Worm (Caenorhabditis elegans): Measurements from ENCODE around the gene C14C10.1.

C14C10.1 gene

ce11 chrV:12550755-12551154 lies 37.4 kb upstream of the C14C10.1 start:
- TF ChIP-seq rnt-1 (tag; optimal IDR thresholded peaks at IDR 0.05) (no peak), pax-3 (tag; optimal IDR thresholded peaks at IDR 0.05) (peak; percentile 43), pag-3 (tag; optimal IDR thresholded peaks at IDR 0.05; ENCODE audit: borderline replicate concordance, insufficient read depth) (no peak), ztf-11 (tag; optimal IDR thresholded peaks at IDR 0.05) (no peak), fkh-4 (tag; optimal IDR thresholded peaks at IDR 0.05; ENCODE audit: borderline replicate concordance) (no peak), nhr-85 (tag) (peak; percentile 16), unc-86 (tag; optimal IDR thresholded peaks at IDR 0.05) (no peak), pqm-1 (tag; optimal IDR thresholded peaks at IDR 0.05) (no peak), ceh-88 (GFP tag; IDR thresholded peaks at IDR 0.05) (no peak), C04F5.9 (tag; optimal IDR thresholded peaks at IDR 0.05) (no peak), snu-23 (GFP tag; optimal IDR thresholded peaks at IDR 0.05) (peak; percentile 14), sox-4 (tag; optimal IDR thresholded peaks at IDR 0.05) (no peak), ama-1 (optimal IDR thresholded peaks at IDR 0.05) (no peak), lin-39 (tag; optimal IDR thresholded peaks at IDR 0.05) (no peak), nhr-47 (tag; optimal IDR thresholded peaks at IDR 0.05) (peak; percentile 26), dsc-1 (tag; optimal IDR thresholded peaks at IDR 0.05) (peak; percentile 86), ceh-8 (GFP tag; optimal IDR thresholded peaks at IDR 0.05) (no peak), nhr-77 (tag; optimal IDR thresholded peaks at IDR 0.05) (no peak), elt-3 (tag; optimal IDR thresholded peaks at IDR 0.05) (peak in 1 of 6 experiments; percentile 12), fos-1 (tag; optimal IDR thresholded peaks at IDR 0.05) (no peak), ces-1 (GFP tag; optimal IDR thresholded peaks at IDR 0.05) (no peak), unc-62 (GFP tag; optimal IDR thresholded peaks at IDR 0.05) (no peak), elt-2 (tag; optimal IDR thresholded peaks at IDR 0.05) (no peak), fkh-10 (GFP tag; optimal IDR thresholded peaks at IDR 0.05) (no peak), blmp-1 (tag; optimal IDR thresholded peaks at IDR 0.05) (peak; percentile 70)

ce11 chrV:12551638-12552478 lies 36.3 kb upstream of the C14C10.1 start:
- TF ChIP-seq egl-27 (tag; optimal IDR thresholded peaks at IDR 0.05), result no peak
- peak; percentile 31 for TF ChIP-seq nhr-47 (tag; optimal IDR thresholded peaks at IDR 0.05)
- peak; percentile 81 for TF ChIP-seq aly-2 (tag; optimal IDR thresholded peaks at IDR 0.05)
- TF ChIP-seq efl-1 (optimal IDR thresholded peaks at IDR 0.05), result no peak
- TF ChIP-seq efl-1 (GFP tag; optimal IDR thresholded peaks at IDR 0.05 in 1 of 2), result peak in 1 of 2 experiments; percentile 91
- peak; percentile 38 for TF ChIP-seq ztf-4 (tag; optimal IDR thresholded peaks at IDR 0.05)
- TF ChIP-seq nhr-71 (tag; optimal IDR thresholded peaks at IDR 0.05), result peak; percentile 67
- peak; percentile 41 for TF ChIP-seq C16A3.4 (tag; optimal IDR thresholded peaks at IDR 0.05)
- peak; percentile 21 for TF ChIP-seq dsc-1 (tag; optimal IDR thresholded peaks at IDR 0.05)
- TF ChIP-seq fkh-10 (GFP tag; optimal IDR thresholded peaks at IDR 0.05), result no peak
- TF ChIP-seq tbx-2 (tag; optimal IDR thresholded peaks at IDR 0.05), result peak; percentile 28
- TF ChIP-seq lin-14 (GFP tag; optimal IDR thresholded peaks at IDR 0.05), result peak; percentile 37
- peak; percentile 20 for TF ChIP-seq snu-23 (GFP tag; optimal IDR thresholded peaks at IDR 0.05)
- TF ChIP-seq nhr-85 (tag), result peak; percentile 94
- peak; percentile 49 for TF ChIP-seq nhr-90 (tag; optimal IDR thresholded peaks at IDR 0.05; ENCODE audit: poor library complexity)
- peak; percentile 40 for TF ChIP-seq blmp-1 (tag; optimal IDR thresholded peaks at IDR 0.05)
- no peak for TF ChIP-seq unc-30 (tag; optimal IDR thresholded peaks at IDR 0.05)
- peak; percentile 35 for TF ChIP-seq nhr-19 (GFP tag; conservative IDR thresholded peaks at IDR 0.05)
- no peak for TF ChIP-seq vab-15 (tag; optimal IDR thresholded peaks at IDR 0.05)
- TF ChIP-seq elt-3 (tag; optimal IDR thresholded peaks at IDR 0.05), result peak in 5 of 6 experiments; percentile 34 to 72 (median 55)
- TF ChIP-seq lsy-2 (tag; optimal IDR thresholded peaks at IDR 0.05), result peak in 1 of 2 experiments; percentile 58
- peak in 1 of 3 experiments; percentile 5 for TF ChIP-seq dpl-1 (GFP tag; optimal IDR thresholded peaks at IDR 0.05)
- TF ChIP-seq ama-1 (optimal IDR thresholded peaks at IDR 0.05), result peak; percentile 92
- no peak for TF ChIP-seq fkh-4 (tag; optimal IDR thresholded peaks at IDR 0.05; ENCODE audit: borderline replicate concordance)
- TF ChIP-seq pax-3 (tag; optimal IDR thresholded peaks at IDR 0.05), result peak; percentile 55
- peak; percentile 31 for TF ChIP-seq jun-1 (tag; optimal IDR thresholded peaks at IDR 0.05)
- peak; percentile 85 for TF ChIP-seq unc-130 (tag; optimal IDR thresholded peaks at IDR 0.05)
- TF ChIP-seq nhr-20 (tag; optimal IDR thresholded peaks at IDR 0.05), result peak; percentile 41
- TF ChIP-seq mep-1 (tag; optimal IDR thresholded peaks at IDR 0.05), result peak; percentile 14
- TF ChIP-seq pag-3 (tag; optimal IDR thresholded peaks at IDR 0.05; ENCODE audit: borderline replicate concordance, insufficient read depth), result no peak
- peak; percentile 63; the same call in 1 of the 2 replicates for TF ChIP-seq grh-1 (GFP tag; IDR thresholded peaks at IDR 0.05)
- TF ChIP-seq lin-35 (GFP tag; optimal IDR thresholded peaks at IDR 0.05), result peak in 1 of 2 experiments; percentile 20
- no peak for TF ChIP-seq rnt-1 (tag; optimal IDR thresholded peaks at IDR 0.05)
